Fruit fly (Drosophila melanogaster): Measurements from ENCODE around the gene CalpC.

The CalpC gene

DNA sequence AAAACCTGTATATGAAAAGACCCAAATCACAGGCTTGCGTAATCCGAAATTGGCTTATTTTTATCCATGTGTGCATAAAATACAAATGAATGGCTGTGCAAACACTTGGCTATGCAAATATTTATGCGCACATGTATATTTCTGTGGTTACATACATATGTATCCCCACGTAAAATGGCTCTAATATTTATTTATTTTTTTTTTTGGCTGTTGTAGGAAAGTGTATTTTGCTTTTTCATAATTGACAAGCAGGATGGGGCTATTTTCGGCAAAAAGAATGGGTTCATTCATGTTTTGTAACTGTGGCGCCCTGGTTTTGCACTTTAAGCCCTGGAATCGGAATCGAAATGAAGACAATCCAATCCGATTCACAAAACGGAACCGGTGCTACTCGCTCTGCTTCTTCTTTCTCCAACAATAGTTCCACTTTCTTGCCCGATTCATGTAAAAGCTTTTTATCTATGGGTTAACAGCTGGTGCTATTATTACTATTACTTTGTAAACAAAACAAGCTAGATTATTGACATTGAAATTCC is 9.6 kb downstream of the CalpC start (continued):
- peak; percentile 95 for TF ChIP-seq Med (GFP tag)
- TF ChIP-seq Meics (GFP tag; optimal IDR thresholded peaks at IDR 0.05), result peak; percentile 78
- peak; percentile 38 for TF ChIP-seq crc (GFP tag; optimal IDR thresholded peaks at IDR 0.05)
- TF ChIP-seq CG31365 (tag; optimal IDR thresholded peaks at IDR 0.05), result no peak
- peak; percentile 47 for TF ChIP-seq CG12744 (GFP tag; optimal IDR thresholded peaks at IDR 0.05)
- TF ChIP-seq ap (GFP tag; IDR thresholded peaks at IDR 0.05), result peak; percentile 63
- no peak for TF ChIP-seq CG8359 (GFP tag; optimal IDR thresholded peaks at IDR 0.05; ENCODE audit: borderline replicate concordance)
- peak; percentile 72 for TF ChIP-seq caup (GFP tag; optimal IDR thresholded peaks at IDR 0.05; ENCODE audit: severe bottlenecking)
- peak; percentile 60 for TF ChIP-seq her (GFP tag; optimal IDR thresholded peaks at IDR 0.05)
- TF ChIP-seq CG10959 (GFP tag; IDR thresholded peaks at IDR 0.05), result peak; percentile 58; the same call in 1 of the 2 replicates
- TF ChIP-seq CG3407 (GFP tag; optimal IDR thresholded peaks at IDR 0.05), result peak; percentile 30
- TF ChIP-seq Ets97D (GFP tag; optimal IDR thresholded peaks at IDR 0.05), result peak; percentile 39
- TF ChIP-seq CG3726 (GFP tag; IDR thresholded peaks at IDR 0.05), result no peak; the same call in 2 of the 3 replicates
- TF ChIP-seq CG6854 (GFP tag; optimal IDR thresholded peaks at IDR 0.05), result peak; percentile 6
- TF ChIP-seq CG5953 (GFP tag; IDR thresholded peaks at IDR 0.05), result peak; percentile 64
- TF ChIP-seq chn (GFP tag; optimal IDR thresholded peaks at IDR 0.05), result peak; percentile 77
- TF ChIP-seq lov (optimal IDR thresholded peaks at IDR 0.05), result no peak
- TF ChIP-seq lov (GFP tag; IDR thresholded peaks at IDR 0.05), result peak; percentile 81; the same call in 2 of the 3 replicates
- peak; percentile 0 for TF ChIP-seq CG10431 (GFP tag; optimal IDR thresholded peaks at IDR 0.05)
- peak; percentile 49; the same call in 1 of the 2 replicates for TF ChIP-seq Ravus (GFP tag; IDR thresholded peaks at IDR 0.05)
- no peak for TF ChIP-seq CG14965 (GFP tag; optimal IDR thresholded peaks at IDR 0.05; ENCODE audit: borderline replicate concordance)
- TF ChIP-seq CG7839 (tag; optimal IDR thresholded peaks at IDR 0.05), result peak; percentile 74
- peak; percentile 86 for TF ChIP-seq so (GFP tag; IDR thresholded peaks at IDR 0.05)
- TF ChIP-seq unpg (GFP tag; optimal IDR thresholded peaks at IDR 0.05), result peak; percentile 70
- TF ChIP-seq CG7357 (GFP tag; IDR thresholded peaks at IDR 0.05), result peak; percentile 55; the same call in 1 of the 3 replicates
- TF ChIP-seq Sox100B (GFP tag; optimal IDR thresholded peaks at IDR 0.05), result peak; percentile 47
- no peak for TF ChIP-seq gsb-n (tag; optimal IDR thresholded peaks at IDR 0.05)
- peak; percentile 65 for TF ChIP-seq CG1647 (GFP tag; optimal IDR thresholded peaks at IDR 0.05)
- no peak; the same call in 1 of the 2 replicates for TF ChIP-seq CG14667 (GFP tag; IDR thresholded peaks at IDR 0.05)
- TF ChIP-seq pan (optimal IDR thresholded peaks at IDR 0.05), result no peak
- peak in 1 of 2 experiments; percentile 83 for TF ChIP-seq pan (GFP tag; optimal IDR thresholded peaks at IDR 0.05 in 1 of 2, IDR thresholded peaks at IDR 0.05 in 1 of 2)
- TF ChIP-seq en (GFP tag; optimal IDR thresholded peaks at IDR 0.05), result no peak
- peak; percentile 74 for TF ChIP-seq sob (GFP tag; IDR thresholded peaks at IDR 0.05)
- TF ChIP-seq CG12769 (tag; optimal IDR thresholded peaks at IDR 0.05), result peak; percentile 51
- TF ChIP-seq CG1602 (GFP tag; optimal IDR thresholded peaks at IDR 0.05), result peak; percentile 47
- TF ChIP-seq Mrtf (GFP tag; IDR thresholded peaks at IDR 0.05), result peak; percentile 73
- TF ChIP-seq CG12104 (GFP tag; optimal IDR thresholded peaks at IDR 0.05), result peak; percentile 73
- peak; percentile 66 for TF ChIP-seq CG7786 (GFP tag; optimal IDR thresholded peaks at IDR 0.05)
- TF ChIP-seq tin (GFP tag; optimal IDR thresholded peaks at IDR 0.05), result peak; percentile 77
- peak; percentile 48 for TF ChIP-seq CG5180 (GFP tag; optimal IDR thresholded peaks at IDR 0.05)
- TF ChIP-seq slou (GFP tag; optimal IDR thresholded peaks at IDR 0.05), result peak; percentile 33
- TF ChIP-seq ATbp (GFP tag; optimal IDR thresholded peaks at IDR 0.05), result peak; percentile 29
- peak; percentile 26 for TF ChIP-seq kah (GFP tag; optimal IDR thresholded peaks at IDR 0.05)
- TF ChIP-seq sim (GFP tag; IDR thresholded peaks at IDR 0.05), result no peak
- peak; percentile 39 for TF ChIP-seq sima (GFP tag; optimal IDR thresholded peaks at IDR 0.05)
- TF ChIP-seq mld (GFP tag; IDR thresholded peaks at IDR 0.05; ENCODE audit: partially characterized antibody), result no peak
- peak; percentile 90 for TF ChIP-seq ci (GFP tag; IDR thresholded peaks at IDR 0.05)
- TF ChIP-seq insv (GFP tag; optimal IDR thresholded peaks at IDR 0.05), result peak in 1 of 2 experiments; percentile 75
- peak; percentile 52 for TF ChIP-seq ssp (GFP tag; IDR thresholded peaks at IDR 0.05)
- TF ChIP-seq Oaz (GFP tag; IDR thresholded peaks at IDR 0.05), result no peak; the same call in 1 of the 2 replicates
- no peak for TF ChIP-seq CTCF (GFP tag; optimal IDR thresholded peaks at IDR 0.05)
